Fruit fly (Drosophila melanogaster): ENCODE results near the gene Or85d.

- no peak for TF ChIP-seq Pif1B (GFP tag; optimal IDR thresholded peaks at IDR 0.05)
- TF ChIP-seq Ets98B (GFP tag; IDR thresholded peaks at IDR 0.05): no peak
- no peak for TF ChIP-seq CG32121 (GFP tag; IDR thresholded peaks at IDR 0.05)
- TF ChIP-seq CG13204 (GFP tag; optimal IDR thresholded peaks at IDR 0.05): no peak
- TF ChIP-seq CG8301 (tag; optimal IDR thresholded peaks at IDR 0.05): no peak
- no peak for TF ChIP-seq Snoo (tag; optimal IDR thresholded peaks at IDR 0.05)
Observed at dm6 chr3R:8561522-8561921, 9.1 kb downstream of the Or85d start, which contains the start of gene pch2.
